Worm (Caenorhabditis elegans): ENCODE measurements around the gene F26D11.12.

DNA sequence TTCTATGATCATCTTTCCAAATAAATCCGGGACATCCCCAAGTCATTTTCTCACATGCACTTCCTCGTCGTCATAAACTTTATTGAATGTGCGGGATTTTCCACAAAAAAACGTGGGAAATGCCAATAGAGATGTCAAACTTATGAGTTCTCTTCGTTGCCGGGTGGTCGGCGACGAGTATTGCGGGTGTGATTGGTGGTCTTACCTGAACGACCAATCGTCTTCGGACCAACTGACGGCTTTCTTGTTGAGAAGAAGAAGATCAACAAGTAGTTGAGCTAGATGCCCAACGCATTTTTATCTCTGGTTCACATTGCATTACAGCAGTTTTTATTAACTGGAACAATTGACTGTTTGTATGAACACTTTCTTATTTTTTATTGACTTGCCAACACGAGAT is 40.1 kb upstream of the F26D11.12 start:
- TF ChIP-seq F37D6.2 (tag; optimal IDR thresholded peaks at IDR 0.05) (no peak), snpc-4 (tag; optimal IDR thresholded peaks at IDR 0.05) (no peak), daf-16 (GFP tag; optimal IDR thresholded peaks at IDR 0.05) (no peak), daf-16 (tag; optimal IDR thresholded peaks at IDR 0.05) (no peak), rbr-2 (tag; optimal IDR thresholded peaks at IDR 0.05) (no peak)

Measured in whole organism, L4 larva.